Fruit fly (Drosophila melanogaster): ENCODE data around the gene spir.

spir gene

dm6 chr2L:20310751-20311387 is at the start of gene spir:
spir (plus strand) TSS chr2L:20311219.
- TF ChIP-seq Sin3A (optimal IDR thresholded peaks at IDR 0.05) (no peak), ttk (optimal IDR thresholded peaks at IDR 0.05) (no peak), h (optimal IDR thresholded peaks at IDR 0.05) (no peak), insv (optimal IDR thresholded peaks at IDR 0.05) (no peak), psq (optimal IDR thresholded peaks at IDR 0.05) (no peak), Myc (optimal IDR thresholded peaks at IDR 0.05) (no peak)

dm6 chr2L:20263050-20263449 is 48.0 kb upstream of the spir start:
- TF ChIP-seq h (optimal IDR thresholded peaks at IDR 0.05) (no peak), insv (optimal IDR thresholded peaks at IDR 0.05) (no peak), psq (optimal IDR thresholded peaks at IDR 0.05) (no peak), ttk (optimal IDR thresholded peaks at IDR 0.05) (no peak), Myc (optimal IDR thresholded peaks at IDR 0.05) (no peak), Sin3A (optimal IDR thresholded peaks at IDR 0.05) (no peak)

dm6 chr2L:20264324-20264567 is 46.8 kb upstream of the spir start, which contains the start of gene CG17570:
CG17570 (minus strand) TSS chr2L:20264424.
- TF ChIP-seq insv (optimal IDR thresholded peaks at IDR 0.05) (no peak), Myc (optimal IDR thresholded peaks at IDR 0.05) (no peak), ttk (optimal IDR thresholded peaks at IDR 0.05) (no peak), Sin3A (optimal IDR thresholded peaks at IDR 0.05) (no peak), psq (optimal IDR thresholded peaks at IDR 0.05) (no peak), h (optimal IDR thresholded peaks at IDR 0.05) (no peak)

dm6 chr2L:20264568-20265547 is 46.2 kb upstream of the spir start:
- TF ChIP-seq ttk (optimal IDR thresholded peaks at IDR 0.05) (no peak), insv (optimal IDR thresholded peaks at IDR 0.05) (no peak), h (optimal IDR thresholded peaks at IDR 0.05) (no peak), psq (optimal IDR thresholded peaks at IDR 0.05) (no peak), Myc (optimal IDR thresholded peaks at IDR 0.05) (no peak), Sin3A (optimal IDR thresholded peaks at IDR 0.05) (no peak)

dm6 chr2L:20267181-20267580 is 43.8 kb upstream of the spir start:
- TF ChIP-seq insv (optimal IDR thresholded peaks at IDR 0.05) (no peak), h (optimal IDR thresholded peaks at IDR 0.05) (no peak), psq (optimal IDR thresholded peaks at IDR 0.05) (no peak)

dm6 chr2L:20287189-20287588 is 23.8 kb upstream of the spir start:
- no peak for TF ChIP-seq ttk (optimal IDR thresholded peaks at IDR 0.05)
- TF ChIP-seq psq (optimal IDR thresholded peaks at IDR 0.05): no peak
- TF ChIP-seq insv (optimal IDR thresholded peaks at IDR 0.05): no peak
- no peak for TF ChIP-seq Myc (optimal IDR thresholded peaks at IDR 0.05)
- TF ChIP-seq h (optimal IDR thresholded peaks at IDR 0.05): no peak
- no peak for TF ChIP-seq Sin3A (optimal IDR thresholded peaks at IDR 0.05)

dm6 chr2L:20290665-20291064 is 20.4 kb upstream of the spir start:
- no peak for TF ChIP-seq h (optimal IDR thresholded peaks at IDR 0.05)
- no peak for TF ChIP-seq psq (optimal IDR thresholded peaks at IDR 0.05)
- no peak for TF ChIP-seq Sin3A (optimal IDR thresholded peaks at IDR 0.05)
- TF ChIP-seq ttk (optimal IDR thresholded peaks at IDR 0.05): no peak

- TF ChIP-seq Sin3A (optimal IDR thresholded peaks at IDR 0.05) (no peak), ttk (optimal IDR thresholded peaks at IDR 0.05) (no peak), insv (optimal IDR thresholded peaks at IDR 0.05) (no peak), psq (optimal IDR thresholded peaks at IDR 0.05) (no peak), h (optimal IDR thresholded peaks at IDR 0.05) (no peak), Myc (optimal IDR thresholded peaks at IDR 0.05) (no peak)
Observed at dm6 chr2L:20293940-20294339, 17.1 kb upstream of the spir start.

- TF ChIP-seq h (optimal IDR thresholded peaks at IDR 0.05): no peak
- no peak for TF ChIP-seq Sin3A (optimal IDR thresholded peaks at IDR 0.05)
- no peak for TF ChIP-seq ttk (optimal IDR thresholded peaks at IDR 0.05)
- TF ChIP-seq Myc (optimal IDR thresholded peaks at IDR 0.05): no peak
- no peak for TF ChIP-seq psq (optimal IDR thresholded peaks at IDR 0.05)
- TF ChIP-seq insv (optimal IDR thresholded peaks at IDR 0.05): no peak
Observed at dm6 chr2L:20294393-20294792, 16.6 kb upstream of the spir start, which contains the start of gene CG12617. CG12617 (plus strand) TSS chr2L:20294693.

dm6 chr2L:20295860-20296259 is 15.2 kb upstream of the spir start:
- TF ChIP-seq insv (optimal IDR thresholded peaks at IDR 0.05) (no peak), Sin3A (optimal IDR thresholded peaks at IDR 0.05) (no peak), h (optimal IDR thresholded peaks at IDR 0.05) (no peak), ttk (optimal IDR thresholded peaks at IDR 0.05) (no peak), Myc (optimal IDR thresholded peaks at IDR 0.05) (no peak), psq (optimal IDR thresholded peaks at IDR 0.05) (no peak)

dm6 chr2L:20296946-20297345 is 14.1 kb upstream of the spir start:
- TF ChIP-seq Myc (optimal IDR thresholded peaks at IDR 0.05) (no peak), ttk (optimal IDR thresholded peaks at IDR 0.05) (no peak), psq (optimal IDR thresholded peaks at IDR 0.05) (no peak), insv (optimal IDR thresholded peaks at IDR 0.05) (no peak), Sin3A (optimal IDR thresholded peaks at IDR 0.05) (no peak), h (optimal IDR thresholded peaks at IDR 0.05) (no peak)

- TF ChIP-seq psq (optimal IDR thresholded peaks at IDR 0.05) (no peak), Myc (optimal IDR thresholded peaks at IDR 0.05) (no peak), h (optimal IDR thresholded peaks at IDR 0.05) (no peak), ttk (optimal IDR thresholded peaks at IDR 0.05) (no peak), insv (optimal IDR thresholded peaks at IDR 0.05) (no peak), Sin3A (optimal IDR thresholded peaks at IDR 0.05) (no peak)
Observed at dm6 chr2L:20313117-20313645, 2.2 kb downstream of the spir start.
